Fruit fly (Drosophila melanogaster) whole organism, pupa: ENCODE measurements around the gene MSBP.

Experiments
- CG10348 ChIP-seq: fragments of 200-800 bp; sonication (Bioruptor generic); IDR thresholded peaks from 2 replicates; pipeline ENCODE4 v1.3.6; 2022; ENCODE audit warnings: missing biosample characterization, missing genetic modification characterization
- CG12605 ChIP-seq: fragments of 200-800 bp; sonication (Bioruptor generic); IDR thresholded peaks from 2 replicates; pipeline ENCODE4 v1.3.6; 2022; ENCODE audit warnings: missing biosample characterization, missing genetic modification characterization
- CG13204 ChIP-seq: fragments of 200-800 bp; sonication (Bioruptor generic); optimal IDR thresholded peaks from 2 replicates; lab custom pipeline; 2018; ENCODE audit warnings: missing biosample characterization, mild to moderate bottlenecking, missing genetic modification characterization, moderate library complexity
- CG14655 ChIP-seq: fragments of 200-800 bp; sonication (Bioruptor generic); optimal IDR thresholded peaks from 3 replicates; lab custom pipeline; 2017; ENCODE audit warnings: mild to moderate bottlenecking, missing biosample characterization, missing genetic modification reagents, missing genetic modification characterization
- CG15710 ChIP-seq: fragments of 200-800 bp; sonication (Bioruptor generic); optimal IDR thresholded peaks from 2 replicates; lab custom pipeline; 2018; ENCODE audit warnings: missing biosample characterization, mild to moderate bottlenecking, missing genetic modification characterization, moderate library complexity
- CG17806 ChIP-seq: fragments of 200-800 bp; sonication (Bioruptor generic); optimal IDR thresholded peaks from 2 replicates; lab custom pipeline; 2018; ENCODE audit warnings: missing biosample characterization, mild to moderate bottlenecking, missing genetic modification characterization, moderate library complexity
- CG32121 ChIP-seq: fragments of 200-800 bp; sonication (Bioruptor generic); IDR thresholded peaks from 2 replicates; pipeline ENCODE4 v1.3.6; 2022; ENCODE audit warnings: missing biosample characterization, missing genetic modification characterization
- CG34367 ChIP-seq: fragments of 200-800 bp; sonication (Bioruptor generic); optimal IDR thresholded peaks from 2 replicates; lab custom pipeline; 2018; ENCODE audit warnings: missing biosample characterization, mild to moderate bottlenecking, missing genetic modification characterization
- CG4496 ChIP-seq: fragments of 200-800 bp; sonication (Bioruptor generic); IDR thresholded peaks from 3 replicates; pipeline ENCODE4 v1.3.6; 2022; ENCODE audit warnings: missing biosample characterization, missing genetic modification characterization
- CG8159 ChIP-seq: fragments of 200-800 bp; sonication (Bioruptor generic); optimal IDR thresholded peaks from 3 replicates; lab custom pipeline; 2018; ENCODE audit warnings: missing biosample characterization, mild to moderate bottlenecking, missing genetic modification characterization, moderate library complexity
- CG8301 ChIP-seq: fragments of 200-800 bp; sonication (Bioruptor generic); optimal IDR thresholded peaks from 2 replicates; lab custom pipeline; 2018; ENCODE audit warnings: missing biosample characterization, mild to moderate bottlenecking, missing genetic modification characterization
- CG9948 ChIP-seq: fragments of 200-800 bp; sonication (Bioruptor generic); optimal IDR thresholded peaks from 2 replicates; lab custom pipeline; 2018; ENCODE audit warnings: missing biosample characterization, mild to moderate bottlenecking, missing genetic modification characterization, moderate library complexity
- D1 ChIP-seq: fragments of 200-800 bp; sonication (Bioruptor generic); optimal IDR thresholded peaks from 2 replicates; lab custom pipeline; 2018; ENCODE audit warnings: missing biosample characterization, mild to moderate bottlenecking, missing genetic modification characterization, moderate library complexity
- EcR ChIP-seq: fragments of 200-800 bp; sonication (Bioruptor generic); optimal IDR thresholded peaks from 3 replicates; lab custom pipeline; 2019; ENCODE audit warnings: missing biosample characterization, missing genetic modification characterization, mild to moderate bottlenecking, moderate library complexity, missing genetic modification reagents
- Ets98B ChIP-seq: fragments of 200-800 bp; sonication (Bioruptor generic); IDR thresholded peaks from 2 replicates; pipeline ENCODE4 v1.3.6; 2022; ENCODE audit warnings: missing biosample characterization, missing genetic modification characterization
- Pif1A ChIP-seq: fragments of 200-800 bp; sonication (Bioruptor generic); optimal IDR thresholded peaks from 3 replicates; lab custom pipeline; 2016; ENCODE audit warnings: missing biosample characterization, missing genetic modification characterization
- Pif1B ChIP-seq: fragments of 200-800 bp; sonication (Bioruptor generic); optimal IDR thresholded peaks from 3 replicates; lab custom pipeline; 2016; ENCODE audit warnings: missing biosample characterization, missing genetic modification characterization
- Snoo ChIP-seq: fragments of 200-800 bp; sonication (Bioruptor generic); optimal IDR thresholded peaks from 3 replicates; lab custom pipeline; 2017; ENCODE audit warnings: missing biosample characterization, mild to moderate bottlenecking, missing genetic modification characterization, inconsistent platforms
- fd96Ca ChIP-seq: fragments of 200-800 bp; sonication (Bioruptor generic); IDR thresholded peaks from 3 replicates; pipeline ENCODE4 v1.3.6; 2022; ENCODE audit warnings: missing biosample characterization, missing genetic modification characterization
- gl ChIP-seq: fragments of 200-800 bp; sonication (Bioruptor generic); optimal IDR thresholded peaks from 2 replicates; lab custom pipeline; 2018; ENCODE audit warnings: missing biosample characterization, mild to moderate bottlenecking, missing genetic modification characterization
- rn ChIP-seq: fragments of 200-800 bp; sonication (Bioruptor generic); IDR thresholded peaks from 2 replicates; pipeline ENCODE4 v1.3.6; 2022; ENCODE audit warnings: missing biosample characterization, missing genetic modification characterization

MSBP gene

dm6 chrX:15859869-15860268 is 30.0 kb downstream of the MSBP start, which contains the start of gene Gbeta13F:
Gene Gbeta13F (plus strand): TSS chrX:15860115.
- no peak for TF ChIP-seq CG17806 (tag; lab: Kevin White, UChicago)
- TF ChIP-seq Snoo (tag; lab: Kevin White, UChicago): no peak
- TF ChIP-seq CG4496: peak; percentile 33; the same call in 2 of the 3 replicates
- TF ChIP-seq, all 21 proteins: peak for 1

- TF ChIP-seq CG14655 (GFP tag; lab: Kevin White, UChicago) (no peak), CG8159 (tag; lab: Kevin White, UChicago) (no peak), CG4496 (no peak), CG34367 (tag; lab: Kevin White, UChicago) (no peak), CG9948 (tag; lab: Kevin White, UChicago) (no peak), D1 (tag; lab: Kevin White, UChicago) (no peak), rn (GFP tag; lab: Robert Waterston, UW) (no peak), EcR (GFP tag; lab: Kevin White, UChicago) (no peak), CG32121 (no peak), CG10348 (no peak), CG8301 (tag; lab: Kevin White, UChicago) (no peak), Ets98B (GFP tag; lab: Robert Waterston, UW) (no peak), fd96Ca (GFP tag; lab: Robert Waterston, UW) (no peak), CG17806 (tag; lab: Kevin White, UChicago) (no peak)
- TF ChIP-seq, all 21 proteins: peak for 0
Measured at dm6 chrX:15859387-15859786, 30.5 kb downstream of the MSBP start, which contains the start of gene AlkB. Gene AlkB (minus strand): TSS chrX:15859487.

- no peak for TF ChIP-seq CG10348
- TF ChIP-seq CG8301 (tag; lab: Kevin White, UChicago): no peak
- TF ChIP-seq CG4496: 0 out of 3 replicates have a peak, but pooled peaks have one; percentile 29
- 0 out of 2 replicates have a peak, but pooled peaks have one; percentile 7 for TF ChIP-seq Ets98B (GFP tag; lab: Robert Waterston, UW)
- TF ChIP-seq, all 21 proteins: peak for 2
Measured at dm6 chrX:15857601-15858284, 32.2 kb downstream of the MSBP start, which contains the start of the genes CG46440 and Myb. Gene CG46440 (minus strand): TSS chrX:15857823. Gene Myb (minus strand): TSS chrX:15857823.

- TF ChIP-seq CG17806 (tag; lab: Kevin White, UChicago) (no peak), CG13204 (no peak), Pif1B (GFP tag; lab: Kevin White, UChicago) (peak; percentile 25), Pif1A (GFP tag; lab: Kevin White, UChicago) (no peak)
Measured at dm6 chrX:15852815-15853542, 36.9 kb downstream of the MSBP start, which contains the start of the genes UBL3 and CG15914. Gene UBL3 (minus strand): TSS chrX:15853175. Gene CG15914 (plus strand): TSS chrX:15853421.

- TF ChIP-seq Pif1A (GFP tag; lab: Kevin White, UChicago): no peak
- no peak for TF ChIP-seq gl (tag; lab: Kevin White, UChicago)
- no peak for TF ChIP-seq CG8159 (tag; lab: Kevin White, UChicago)
- TF ChIP-seq D1 (tag; lab: Kevin White, UChicago): no peak
- TF ChIP-seq, all 21 proteins: peak for 0
Measured at dm6 chrX:15849021-15849420, 40.9 kb downstream of the MSBP start, which contains the start of gene sun. Gene sun (minus strand): TSS chrX:15849258.

- TF ChIP-seq Pif1A (GFP tag; lab: Kevin White, UChicago) (no peak), CG9948 (tag; lab: Kevin White, UChicago) (peak; percentile 3), fd96Ca (GFP tag; lab: Robert Waterston, UW) (no peak), Ets98B (GFP tag; lab: Robert Waterston, UW) (no peak), EcR (GFP tag; lab: Kevin White, UChicago) (no peak), CG8301 (tag; lab: Kevin White, UChicago) (no peak), CG4496 (peak; percentile 82), Snoo (tag; lab: Kevin White, UChicago) (peak; percentile 60), rn (GFP tag; lab: Robert Waterston, UW) (peak; percentile 55), D1 (tag; lab: Kevin White, UChicago) (no peak), Pif1B (GFP tag; lab: Kevin White, UChicago) (peak; percentile 52), CG13204 (no peak), CG10348 (no peak), CG32121 (peak; percentile 47; the same call in 1 of the 2 replicates), CG12605 (GFP tag; lab: Robert Waterston, UW) (no peak), CG14655 (GFP tag; lab: Kevin White, UChicago) (no peak), gl (tag; lab: Kevin White, UChicago) (no peak), CG15710 (tag; lab: Kevin White, UChicago) (peak; percentile 22)
- TF ChIP-seq, all 21 proteins: peak for 7
Measured at dm6 chrX:15844139-15844538, 45.8 kb downstream of the MSBP start, which contains the start of the genes ArgRS and CG8578. Gene ArgRS (minus strand): TSS chrX:15844145. Gene CG8578 (plus strand): TSS chrX:15844476.
